1 fruit fly cellular context compared by ENCODE assay signal in genomic region chr3R:13686371-13687211, dm6.
A peak's percentile ranks its signal among the peaks of the same experiment; 100 is the strongest.
TF ChIP-seq lines count a peak whose summit lies in the region.

Gene omd, minus strand, starts transcription at chr3R:13687210.

TF ChIP-seq in whole organism, embryonic, 481 proteins besides CTCF, POLR2A, EP300 and RAD21 (continued from another document and continues in another):
- peak; percentile 70 for TF ChIP-seq CG15696 (tag; optimal IDR thresholded peaks at IDR 0.05; lab: Kevin White, UChicago)
- TF ChIP-seq CG30431 (GFP tag; optimal IDR thresholded peaks at IDR 0.05; lab: Kevin White, UChicago): peak; percentile 48
- TF ChIP-seq en (GFP tag; optimal IDR thresholded peaks at IDR 0.05; lab: Kevin White, UChicago): peak; percentile 52
- no peak for TF ChIP-seq gcm (GFP tag; optimal IDR thresholded peaks at IDR 0.05; lab: Kevin White, UChicago)
- no peak for TF ChIP-seq so (GFP tag; IDR thresholded peaks at IDR 0.05; lab: Robert Waterston, UW)
- TF ChIP-seq CG11093 (GFP tag; IDR thresholded peaks at IDR 0.05; lab: Robert Waterston, UW): no peak
- TF ChIP-seq Dll (GFP tag; IDR thresholded peaks at IDR 0.05; lab: Robert Waterston, UW; ENCODE audit: partially characterized antibody): no peak
- peak; percentile 62 for TF ChIP-seq CG8924 (tag; optimal IDR thresholded peaks at IDR 0.05; lab: Kevin White, UChicago)
- TF ChIP-seq CG8944 (GFP tag; optimal IDR thresholded peaks at IDR 0.05; lab: Kevin White, UChicago): peak; percentile 69
- peak; percentile 47; the same call in 1 of the 2 replicates for TF ChIP-seq CG32767 (GFP tag; IDR thresholded peaks at IDR 0.05; lab: Robert Waterston, UW)
- TF ChIP-seq maf-S (GFP tag; optimal IDR thresholded peaks at IDR 0.05; lab: Kevin White, UChicago): peak; percentile 56
- TF ChIP-seq CG17385 (GFP tag; optimal IDR thresholded peaks at IDR 0.05; lab: Kevin White, UChicago): peak; percentile 61
- TF ChIP-seq Mad (GFP tag; optimal IDR thresholded peaks at IDR 0.05; lab: Kevin White, UChicago): peak; percentile 56
- TF ChIP-seq CG7987 (GFP tag; optimal IDR thresholded peaks at IDR 0.05; lab: Kevin White, UChicago): peak; percentile 84
- TF ChIP-seq dmrt11E (tag; optimal IDR thresholded peaks at IDR 0.05; lab: Kevin White, UChicago): peak; percentile 64
- no peak for TF ChIP-seq CG7357 (GFP tag; IDR thresholded peaks at IDR 0.05; lab: Robert Waterston, UW)
- 0 out of 3 replicates have a peak, but pooled peaks have one; percentile 53 for TF ChIP-seq CG11456 (GFP tag; IDR thresholded peaks at IDR 0.05; lab: Robert Waterston, UW)
- peak; percentile 19 for TF ChIP-seq CG1602 (GFP tag; optimal IDR thresholded peaks at IDR 0.05; lab: Kevin White, UChicago)
- peak; percentile 50 for TF ChIP-seq CG14710 (tag; optimal IDR thresholded peaks at IDR 0.05; lab: Kevin White, UChicago)
- TF ChIP-seq CG8388 (GFP tag; optimal IDR thresholded peaks at IDR 0.05; lab: Kevin White, UChicago): peak; percentile 16
- TF ChIP-seq Xbp1 (GFP tag; optimal IDR thresholded peaks at IDR 0.05; lab: Kevin White, UChicago): peak; percentile 49
- peak; percentile 69 for TF ChIP-seq fd64A (GFP tag; optimal IDR thresholded peaks at IDR 0.05; lab: Kevin White, UChicago)
- TF ChIP-seq oc (tag; optimal IDR thresholded peaks at IDR 0.05; lab: Kevin White, UChicago): no peak
- TF ChIP-seq org-1 (GFP tag; optimal IDR thresholded peaks at IDR 0.05; lab: Kevin White, UChicago): peak; percentile 70
- TF ChIP-seq Adf1 (GFP tag; IDR thresholded peaks at IDR 0.05; lab: Robert Waterston, UW): peak; percentile 51; the same call in 1 of the 2 replicates
- TF ChIP-seq corto (GFP tag; optimal IDR thresholded peaks at IDR 0.05; lab: Kevin White, UChicago): no peak
- no peak for TF ChIP-seq lbe (GFP tag; optimal IDR thresholded peaks at IDR 0.05; lab: Kevin White, UChicago)
- no peak for TF ChIP-seq lov (optimal IDR thresholded peaks at IDR 0.05; lab: Kevin White, UChicago)
- TF ChIP-seq lov (GFP tag; IDR thresholded peaks at IDR 0.05; lab: Robert Waterston, UW): peak; percentile 80
- peak; percentile 55 for TF ChIP-seq rib (GFP tag; IDR thresholded peaks at IDR 0.05; lab: Robert Waterston, UW)
- TF ChIP-seq Sin3A (optimal IDR thresholded peaks at IDR 0.05; lab: Kevin White, UChicago): no peak
- no peak for TF ChIP-seq grau (tag; optimal IDR thresholded peaks at IDR 0.05; lab: Kevin White, UChicago)
- TF ChIP-seq Dbx (GFP tag; IDR thresholded peaks at IDR 0.05; lab: Robert Waterston, UW): 0 out of 3 replicates have a peak, but pooled peaks have one; percentile 46
- no peak for TF ChIP-seq scrt (GFP tag; optimal IDR thresholded peaks at IDR 0.05; lab: Kevin White, UChicago)
- TF ChIP-seq dmrt99B (tag; optimal IDR thresholded peaks at IDR 0.05; lab: Kevin White, UChicago): no peak
- TF ChIP-seq CG2712 (tag; optimal IDR thresholded peaks at IDR 0.05; lab: Kevin White, UChicago): no peak
- TF ChIP-seq wdn (GFP tag; IDR thresholded peaks at IDR 0.05; lab: Robert Waterston, UW): peak; percentile 53
- TF ChIP-seq gsb (GFP tag; IDR thresholded peaks at IDR 0.05; lab: Robert Waterston, UW): peak; percentile 47; the same call in 1 of the 2 replicates
- peak; percentile 79 for TF ChIP-seq CG4328 (GFP tag; optimal IDR thresholded peaks at IDR 0.05; lab: Kevin White, UChicago)
- no peak for TF ChIP-seq abd-A (tag; optimal IDR thresholded peaks at IDR 0.05; lab: Kevin White, UChicago)
- TF ChIP-seq knrl (GFP tag; IDR thresholded peaks at IDR 0.05; lab: Robert Waterston, UW; ENCODE audit: partially characterized antibody): no peak
- TF ChIP-seq CG11696 (GFP tag; IDR thresholded peaks at IDR 0.05; lab: Robert Waterston, UW): no peak
- TF ChIP-seq Usf (GFP tag; optimal IDR thresholded peaks at IDR 0.05; lab: Kevin White, UChicago): peak; percentile 24
- TF ChIP-seq fu2 (GFP tag; optimal IDR thresholded peaks at IDR 0.05; lab: Kevin White, UChicago): no peak
- peak; percentile 74 for TF ChIP-seq ac (GFP tag; optimal IDR thresholded peaks at IDR 0.05; lab: Kevin White, UChicago)
- 0 out of 2 replicates have a peak, but pooled peaks have one; percentile 18 for TF ChIP-seq E2f2 (GFP tag; IDR thresholded peaks at IDR 0.05; lab: Robert Waterston, UW)
- no peak for TF ChIP-seq nom (GFP tag; optimal IDR thresholded peaks at IDR 0.05; lab: Kevin White, UChicago)
- no peak for TF ChIP-seq CG17802 (tag; optimal IDR thresholded peaks at IDR 0.05; lab: Kevin White, UChicago)
- no peak for TF ChIP-seq Nf-YC (tag; optimal IDR thresholded peaks at IDR 0.05; lab: Kevin White, UChicago)
- TF ChIP-seq salm (tag; optimal IDR thresholded peaks at IDR 0.05; lab: Kevin White, UChicago): peak; percentile 48
- TF ChIP-seq CG2889 (GFP tag; IDR thresholded peaks at IDR 0.05; lab: Robert Waterston, UW): no peak
- TF ChIP-seq dpn (GFP tag; optimal IDR thresholded peaks at IDR 0.05; lab: Kevin White, UChicago): peak; percentile 32 to 56
- no peak for TF ChIP-seq gem (tag; optimal IDR thresholded peaks at IDR 0.05; lab: Kevin White, UChicago)
- TF ChIP-seq CG6254 (GFP tag; optimal IDR thresholded peaks at IDR 0.05; lab: Kevin White, UChicago): peak; percentile 61
- TF ChIP-seq hkb (optimal IDR thresholded peaks at IDR 0.05; lab: Kevin White, UChicago): no peak
- TF ChIP-seq hkb (GFP tag; IDR thresholded peaks at IDR 0.05; lab: Robert Waterston, UW): peak; percentile 77
- no peak for TF ChIP-seq CG7745 (tag; optimal IDR thresholded peaks at IDR 0.05; lab: Kevin White, UChicago)
- peak; percentile 53 for TF ChIP-seq CG2120 (GFP tag; optimal IDR thresholded peaks at IDR 0.05; lab: Kevin White, UChicago)
- TF ChIP-seq lola (GFP tag; optimal IDR thresholded peaks at IDR 0.05; lab: Kevin White, UChicago): peak in 1 of 3 experiments; percentile 55
- no peak for TF ChIP-seq fd3F (GFP tag; optimal IDR thresholded peaks at IDR 0.05; lab: Kevin White, UChicago)
- TF ChIP-seq CG12659 (GFP tag; optimal IDR thresholded peaks at IDR 0.05; lab: Kevin White, UChicago): no peak
- peak; percentile 72 for TF ChIP-seq row (GFP tag; IDR thresholded peaks at IDR 0.05; lab: Robert Waterston, UW)
- TF ChIP-seq CG3407 (GFP tag; optimal IDR thresholded peaks at IDR 0.05; lab: Kevin White, UChicago): peak; percentile 81
- peak; percentile 56 for TF ChIP-seq CG17912 (GFP tag; optimal IDR thresholded peaks at IDR 0.05; lab: Kevin White, UChicago)
- TF ChIP-seq MTF-1 (GFP tag; optimal IDR thresholded peaks at IDR 0.05; lab: Kevin White, UChicago; ENCODE audit: borderline replicate concordance): peak; percentile 75
- TF ChIP-seq pan (optimal IDR thresholded peaks at IDR 0.05; lab: Kevin White, UChicago): no peak
- peak in 1 of 2 experiments; percentile 43 for TF ChIP-seq pan (GFP tag; optimal IDR thresholded peaks at IDR 0.05 in 1 of 2, IDR thresholded peaks at IDR 0.05 in 1 of 2)
- no peak for TF ChIP-seq CG2678 (tag; optimal IDR thresholded peaks at IDR 0.05; lab: Kevin White, UChicago)
- TF ChIP-seq Kr (GFP tag; optimal IDR thresholded peaks at IDR 0.05; lab: Kevin White, UChicago): peak; percentile 72
- TF ChIP-seq CG13287 (GFP tag; IDR thresholded peaks at IDR 0.05; lab: Robert Waterston, UW; ENCODE audit: partially characterized antibody): 0 out of 2 replicates have a peak, but pooled peaks have one; percentile 23
- peak; percentile 64 for TF ChIP-seq ash1 (GFP tag; optimal IDR thresholded peaks at IDR 0.05; lab: Kevin White, UChicago)
- peak; percentile 19; the same call in 1 of the 2 replicates for TF ChIP-seq Poxn (GFP tag; IDR thresholded peaks at IDR 0.05; lab: Robert Waterston, UW)
- TF ChIP-seq gcm2 (GFP tag; optimal IDR thresholded peaks at IDR 0.05; lab: Kevin White, UChicago): peak; percentile 56
- no peak for TF ChIP-seq cas (GFP tag; IDR thresholded peaks at IDR 0.05; lab: Robert Waterston, UW)
- peak; percentile 8 for TF ChIP-seq TFAM (GFP tag; optimal IDR thresholded peaks at IDR 0.05; lab: Kevin White, UChicago)
- TF ChIP-seq MBD-R2 (GFP tag; IDR thresholded peaks at IDR 0.05; lab: Robert Waterston, UW): peak; percentile 37; the same call in 1 of the 2 replicates
- TF ChIP-seq CG10565 (GFP tag; optimal IDR thresholded peaks at IDR 0.05; lab: Kevin White, UChicago): no peak
- TF ChIP-seq CG8359 (GFP tag; optimal IDR thresholded peaks at IDR 0.05; lab: Kevin White, UChicago; ENCODE audit: borderline replicate concordance): peak; percentile 41
- TF ChIP-seq CG16813 (GFP tag; IDR thresholded peaks at IDR 0.05; lab: Robert Waterston, UW; ENCODE audit: partially characterized antibody): 0 out of 3 replicates have a peak, but pooled peaks have one; percentile 14
- TF ChIP-seq bsh (GFP tag; optimal IDR thresholded peaks at IDR 0.05; lab: Kevin White, UChicago): peak in 1 of 2 experiments; percentile 59
- peak; percentile 44; the same call in 2 of the 3 replicates for TF ChIP-seq Aef1 (GFP tag; IDR thresholded peaks at IDR 0.05; lab: Robert Waterston, UW)
- no peak for TF ChIP-seq Oaz (GFP tag; IDR thresholded peaks at IDR 0.05; lab: Robert Waterston, UW)
- TF ChIP-seq disco-r (GFP tag; optimal IDR thresholded peaks at IDR 0.05; lab: Kevin White, UChicago): no peak
- TF ChIP-seq Rfx (GFP tag; IDR thresholded peaks at IDR 0.05; lab: Robert Waterston, UW): peak; percentile 72
- no peak for TF ChIP-seq Ets65A (GFP tag; lab: Kevin White, UChicago)
- no peak for TF ChIP-seq CG16815 (GFP tag; optimal IDR thresholded peaks at IDR 0.05; lab: Kevin White, UChicago)
- TF ChIP-seq CG9215 (GFP tag; IDR thresholded peaks at IDR 0.05; lab: Robert Waterston, UW): no peak
- TF ChIP-seq Sry-δ (GFP tag; optimal IDR thresholded peaks at IDR 0.05; lab: Kevin White, UChicago): peak; percentile 16
- peak; percentile 12 for TF ChIP-seq vfl (GFP tag; optimal IDR thresholded peaks at IDR 0.05; lab: Kevin White, UChicago)
- TF ChIP-seq kni (GFP tag; optimal IDR thresholded peaks at IDR 0.05; lab: Kevin White, UChicago): no peak
- no peak for TF ChIP-seq Doc3 (GFP tag; IDR thresholded peaks at IDR 0.05; lab: Robert Waterston, UW; ENCODE audit: partially characterized antibody)
- peak; percentile 79 for TF ChIP-seq bab2 (GFP tag; optimal IDR thresholded peaks at IDR 0.05; lab: Kevin White, UChicago)
- peak; percentile 60; the same call in 2 of the 3 replicates for TF ChIP-seq dysf (GFP tag; IDR thresholded peaks at IDR 0.05; lab: Robert Waterston, UW)
- peak; percentile 26; the same call in 1 of the 2 replicates for TF ChIP-seq lmd (GFP tag; IDR thresholded peaks at IDR 0.05; lab: Robert Waterston, UW)
- peak; percentile 68 for TF ChIP-seq Camta (GFP tag; optimal IDR thresholded peaks at IDR 0.05; lab: Kevin White, UChicago)
- peak; percentile 59; the same call in 1 of the 2 replicates for TF ChIP-seq HLH3B (GFP tag; IDR thresholded peaks at IDR 0.05; lab: Robert Waterston, UW)
- peak; percentile 76 for TF ChIP-seq Optix (GFP tag; IDR thresholded peaks at IDR 0.05; lab: Robert Waterston, UW)
- peak; percentile 31 for TF ChIP-seq Max (GFP tag; optimal IDR thresholded peaks at IDR 0.05; lab: Kevin White, UChicago)
- no peak for TF ChIP-seq NfI (GFP tag; optimal IDR thresholded peaks at IDR 0.05; lab: Kevin White, UChicago)
- TF ChIP-seq Doc2 (GFP tag; IDR thresholded peaks at IDR 0.05; lab: Robert Waterston, UW): no peak
- no peak for TF ChIP-seq Spps (tag; optimal IDR thresholded peaks at IDR 0.05; lab: Kevin White, UChicago)
- peak; percentile 41 for TF ChIP-seq fd102C (GFP tag; optimal IDR thresholded peaks at IDR 0.05; lab: Kevin White, UChicago)
- TF ChIP-seq CG11695 (GFP tag; IDR thresholded peaks at IDR 0.05; lab: Robert Waterston, UW): peak; percentile 37; the same call in 1 of the 3 replicates
- TF ChIP-seq CG8281 (tag; optimal IDR thresholded peaks at IDR 0.05; lab: Kevin White, UChicago): peak; percentile 16
- TF ChIP-seq Ets97D (GFP tag; optimal IDR thresholded peaks at IDR 0.05; lab: Kevin White, UChicago): no peak
- TF ChIP-seq CG5245 (GFP tag; optimal IDR thresholded peaks at IDR 0.05; lab: Kevin White, UChicago): peak; percentile 33
- TF ChIP-seq ham (GFP tag; IDR thresholded peaks at IDR 0.05; lab: Robert Waterston, UW): no peak; the same call in 1 of the 2 replicates
- TF ChIP-seq vnd (GFP tag; IDR thresholded peaks at IDR 0.05; lab: Robert Waterston, UW; ENCODE audit: partially characterized antibody): no peak
- peak; percentile 23 for TF ChIP-seq pum (GFP tag; optimal IDR thresholded peaks at IDR 0.05; lab: Kevin White, UChicago)
- no peak; the same call in 2 of the 3 replicates for TF ChIP-seq B-H1 (GFP tag; IDR thresholded peaks at IDR 0.05; lab: Robert Waterston, UW)
- TF ChIP-seq lab (GFP tag; optimal IDR thresholded peaks at IDR 0.05; lab: Kevin White, UChicago): peak; percentile 87
- 0 out of 2 replicates have a peak, but pooled peaks have one; percentile 28 for TF ChIP-seq H2.0 (GFP tag; IDR thresholded peaks at IDR 0.05; lab: Robert Waterston, UW)
- no peak for TF ChIP-seq CG18262 (tag; optimal IDR thresholded peaks at IDR 0.05; lab: Kevin White, UChicago)
- TF ChIP-seq CHES-1-like (GFP tag; optimal IDR thresholded peaks at IDR 0.05; lab: Kevin White, UChicago): peak; percentile 49
- no peak for TF ChIP-seq Hmx (GFP tag; optimal IDR thresholded peaks at IDR 0.05; lab: Kevin White, UChicago)
- no peak for TF ChIP-seq bbx (GFP tag; IDR thresholded peaks at IDR 0.05; lab: Robert Waterston, UW; ENCODE audit: partially characterized antibody)
- TF ChIP-seq klu (GFP tag; IDR thresholded peaks at IDR 0.05; lab: Robert Waterston, UW): no peak
- TF ChIP-seq CG9876 (GFP tag; optimal IDR thresholded peaks at IDR 0.05; lab: Kevin White, UChicago): peak; percentile 43
- no peak for TF ChIP-seq az2 (GFP tag; optimal IDR thresholded peaks at IDR 0.05; lab: Kevin White, UChicago)
- no peak for TF ChIP-seq Neu2 (GFP tag; optimal IDR thresholded peaks at IDR 0.05; lab: Kevin White, UChicago; ENCODE audit: borderline replicate concordance)
- peak; percentile 66 for TF ChIP-seq Asciz (GFP tag; optimal IDR thresholded peaks at IDR 0.05; lab: Kevin White, UChicago)
- TF ChIP-seq CG1603 (tag; optimal IDR thresholded peaks at IDR 0.05; lab: Kevin White, UChicago): no peak
- TF ChIP-seq Pdp1 (GFP tag; optimal IDR thresholded peaks at IDR 0.05; lab: Kevin White, UChicago): peak; percentile 43 to 83
- peak; percentile 40 for TF ChIP-seq tx (GFP tag; optimal IDR thresholded peaks at IDR 0.05; lab: Kevin White, UChicago)
- TF ChIP-seq NK7.1 (GFP tag; optimal IDR thresholded peaks at IDR 0.05; lab: Kevin White, UChicago): peak; percentile 53
- TF ChIP-seq croc (GFP tag; conservative IDR thresholded peaks at IDR 0.05; lab: Robert Waterston, UW): peak; percentile 29; the same call in 2 of the 3 replicates
- TF ChIP-seq Tbp (GFP tag; optimal IDR thresholded peaks at IDR 0.05; lab: Kevin White, UChicago): no peak
- TF ChIP-seq CG13894 (tag; optimal IDR thresholded peaks at IDR 0.05; lab: Kevin White, UChicago): no peak
- peak; percentile 48 for TF ChIP-seq crc (GFP tag; optimal IDR thresholded peaks at IDR 0.05; lab: Kevin White, UChicago)
